Worm (Caenorhabditis elegans) whole organism, mixed stage, embryonic: Measurements from ENCODE around the gene F29G6.1.

ENCODE experiments used
- ces-1 ChIP-seq: fragments of 150-350 bp; optimal IDR thresholded peaks from 2 replicates; lab custom pipeline; 2014; ENCODE audit warnings: missing biosample characterization, missing genetic modification reagents, missing genetic modification characterization
- lin-13 ChIP-seq: fragments of 150-350 bp; optimal IDR thresholded peaks from 2 replicates; lab custom pipeline; 2014; ENCODE audit warnings: missing biosample characterization, missing genetic modification characterization
- nhr-237 ChIP-seq: fragments of 150-350 bp; optimal IDR thresholded peaks from 2 replicates; lab custom pipeline; 2014; ENCODE audit warnings: missing biosample characterization, missing genetic modification characterization
- pha-4 ChIP-seq: fragments of 150-350 bp; optimal IDR thresholded peaks from 2 replicates; lab custom pipeline; 2018; ENCODE audit warnings: missing biosample characterization, missing genetic modification reagents, missing genetic modification characterization
- snpc-4 ChIP-seq: fragments of 150-350 bp; optimal IDR thresholded peaks from 2 replicates; lab custom pipeline; 2014; ENCODE audit warnings: missing biosample characterization, missing genetic modification characterization
- unc-120 ChIP-seq: sonication (generic microtip); optimal IDR thresholded peaks from 2 replicates; lab custom pipeline; 2017; ENCODE audit warnings: missing genetic modification characterization, missing compliant biosample characterization; ENCODE audit not compliant: poor library complexity, severe bottlenecking
- unc-62 ChIP-seq: fragments of 150-350 bp; optimal IDR thresholded peaks from 2 replicates; lab custom pipeline; 2014; ENCODE audit warnings: missing biosample characterization, missing genetic modification reagents, missing genetic modification characterization

ce11 chrX:11518415-11518814 is 16.3 kb downstream of the F29G6.1 start:
- no peak for TF ChIP-seq unc-120
- TF ChIP-seq unc-62 (GFP tag; lab: Kevin White, UChicago) = no peak
- no peak for TF ChIP-seq lin-13 (tag; lab: Kevin White, UChicago)
- no peak for TF ChIP-seq snpc-4 (tag; lab: Kevin White, UChicago)
- TF ChIP-seq pha-4 (tag; lab: Kevin White, UChicago) = no peak
- no peak for TF ChIP-seq ces-1 (GFP tag; lab: Kevin White, UChicago)
- TF ChIP-seq nhr-237 (tag; lab: Kevin White, UChicago) = no peak
